Worm (Caenorhabditis elegans): ENCODE measurements around the gene clec-61.

ce11 chrII:10531604-10532003 lies 41.3 kb upstream of the clec-61 start:
- TF ChIP-seq ama-1 (optimal IDR thresholded peaks at IDR 0.05), result no peak
- TF ChIP-seq skn-1 (tag; optimal IDR thresholded peaks at IDR 0.05), result no peak
- no peak for TF ChIP-seq fos-1 (tag; optimal IDR thresholded peaks at IDR 0.05)
- TF ChIP-seq nhr-237 (tag; optimal IDR thresholded peaks at IDR 0.05), result no peak
- no peak for TF ChIP-seq R02D3.7 (tag; optimal IDR thresholded peaks at IDR 0.05)
- TF ChIP-seq mml-1 (tag; optimal IDR thresholded peaks at IDR 0.05), result no peak
- no peak for TF ChIP-seq zag-1 (tag; optimal IDR thresholded peaks at IDR 0.05)
- no peak for TF ChIP-seq egl-27 (tag; optimal IDR thresholded peaks at IDR 0.05)
- no peak for TF ChIP-seq nhr-77 (tag; optimal IDR thresholded peaks at IDR 0.05)
- no peak for TF ChIP-seq lin-39 (tag; optimal IDR thresholded peaks at IDR 0.05)
- no peak for TF ChIP-seq unc-39 (tag; optimal IDR thresholded peaks at IDR 0.05)
- TF ChIP-seq fkh-10 (GFP tag; optimal IDR thresholded peaks at IDR 0.05), result no peak
- no peak for TF ChIP-seq nhr-11 (tag; optimal IDR thresholded peaks at IDR 0.05)
- TF ChIP-seq nhr-12 (tag; optimal IDR thresholded peaks at IDR 0.05), result no peak
